Worm (Caenorhabditis elegans) whole organism, young adult: Measurements from ENCODE around the gene ech-5.
A peak's percentile ranks its signal among the peaks of the same experiment; 100 is the strongest.

Experiments
- B0019.2 ChIP-seq: fragments of 200-800 bp; sonication (Bioruptor generic); conservative IDR thresholded peaks from 2 replicates; pipeline ENCODE4 v1.3.6; 2022; ENCODE audit warnings: missing genetic modification reagents, missing genetic modification characterization, missing compliant biosample characterization
- B0035.1 ChIP-seq: sonication (generic microtip); optimal IDR thresholded peaks from 2 replicates; lab custom pipeline; 2016; ENCODE audit warnings: missing genetic modification characterization, mild to moderate bottlenecking, missing compliant biosample characterization, missing genotype, missing genetic modification reagents
- F57A8.1 ChIP-seq: fragments of 200-800 bp; sonication (Bioruptor generic); optimal IDR thresholded peaks from 2 replicates; lab custom pipeline; 2018; ENCODE audit warnings: mild to moderate bottlenecking, missing genetic modification characterization, moderate library complexity, missing compliant biosample characterization
- T07F8.4 ChIP-seq: sonication (generic microtip); optimal IDR thresholded peaks from 2 replicates; lab custom pipeline; 2016; ENCODE audit warnings: mild to moderate bottlenecking, missing genetic modification characterization, moderate library complexity, missing compliant biosample characterization
- T26A5.8 ChIP-seq: sonication (generic microtip); optimal IDR thresholded peaks from 2 replicates; lab custom pipeline; 2016; ENCODE audit warnings: missing genetic modification characterization, missing compliant biosample characterization
- Y56A3A.18 ChIP-seq: fragments of 200-800 bp; sonication (Bioruptor generic); IDR thresholded peaks from 2 replicates; pipeline ENCODE4 v1.3.6; 2022; ENCODE audit warnings: missing genetic modification reagents, missing genetic modification characterization, missing compliant biosample characterization
- ZK185.1 ChIP-seq: sonication (generic microtip); optimal IDR thresholded peaks from 2 replicates; lab custom pipeline; 2016; ENCODE audit warnings: mild to moderate bottlenecking, missing genetic modification characterization, missing compliant biosample characterization; ENCODE audit not compliant: poor library complexity, severe bottlenecking
- atf-7 ChIP-seq: sonication (generic microtip); optimal IDR thresholded peaks from 2 replicates; lab custom pipeline; 2017; ENCODE audit warnings: mild to moderate bottlenecking, missing genetic modification characterization, missing compliant biosample characterization
- attf-5 ChIP-seq: fragments of 200-800 bp; sonication (Bioruptor generic); optimal IDR thresholded peaks from 2 replicates; lab custom pipeline; 2018; ENCODE audit warnings: mild to moderate bottlenecking, missing genetic modification characterization, missing compliant biosample characterization
- bed-2 ChIP-seq: fragments of 200-800 bp; sonication (Bioruptor generic); IDR thresholded peaks from 2 replicates; pipeline ENCODE4 v1.3.6; 2022; ENCODE audit warnings: missing genetic modification reagents, missing genetic modification characterization, missing compliant biosample characterization
- ceh-100 ChIP-seq: fragments of 200-800 bp; sonication (Bioruptor generic); IDR thresholded peaks from 2 replicates; pipeline ENCODE4 v1.3.6; 2022; ENCODE audit warnings: missing genetic modification reagents, missing genetic modification characterization, missing compliant biosample characterization
- ceh-58 ChIP-seq: fragments of 200-800 bp; sonication (Bioruptor generic); IDR thresholded peaks from 2 replicates; pipeline ENCODE4 v1.3.6; 2022; ENCODE audit warnings: missing genetic modification characterization, missing compliant biosample characterization
- ceh-91 ChIP-seq: fragments of 200-800 bp; sonication (Bioruptor generic); IDR thresholded peaks from 2 replicates; pipeline ENCODE4 v1.3.6; 2022; ENCODE audit warnings: missing genetic modification reagents, missing genetic modification characterization, missing compliant biosample characterization
- chd-7 ChIP-seq: sonication (generic microtip); optimal IDR thresholded peaks from 2 replicates; lab custom pipeline; 2016; ENCODE audit warnings: mild to moderate bottlenecking, missing genetic modification characterization, moderate library complexity, missing compliant biosample characterization
- dpff-1 ChIP-seq: sonication (generic microtip); optimal IDR thresholded peaks from 2 replicates; lab custom pipeline; 2017; ENCODE audit warnings: mild to moderate bottlenecking, missing genetic modification characterization, missing compliant biosample characterization
- dpl-1 ChIP-seq: fragments of 150-350 bp; optimal IDR thresholded peaks from 2 replicates; lab custom pipeline; 2014; ENCODE audit warnings: missing biosample characterization, missing genetic modification reagents, missing genetic modification characterization
- ets-4 ChIP-seq: fragments of 200-800 bp; sonication (Bioruptor generic); optimal IDR thresholded peaks from 2 replicates; lab custom pipeline; 2018; ENCODE audit warnings: mild to moderate bottlenecking, missing genetic modification characterization, missing compliant biosample characterization
- fkh-3 ChIP-seq: sonication (generic microtip); optimal IDR thresholded peaks from 2 replicates; lab custom pipeline; 2016; ENCODE audit warnings: mild to moderate bottlenecking, missing genetic modification characterization, missing compliant biosample characterization
- him-1 ChIP-seq: sonication (generic microtip); optimal IDR thresholded peaks from 2 replicates; lab custom pipeline; 2016; ENCODE audit warnings: missing genotype, missing genetic modification reagents, missing genetic modification characterization, missing compliant biosample characterization
- hlh-26 ChIP-seq: fragments of 200-800 bp; sonication (Bioruptor generic); conservative IDR thresholded peaks from 2 replicates; pipeline ENCODE4 v1.3.6; 2022; ENCODE audit warnings: missing genetic modification reagents, missing genetic modification characterization, missing compliant biosample characterization
- hmg-1.2 ChIP-seq: fragments of 200-800 bp; sonication (Bioruptor generic); IDR thresholded peaks from 2 replicates; pipeline ENCODE4 v1.3.6; 2022; ENCODE audit warnings: missing genetic modification reagents, missing genetic modification characterization, missing compliant biosample characterization
- hrde-1 ChIP-seq: sonication (generic microtip); optimal IDR thresholded peaks from 2 replicates; lab custom pipeline; 2016; ENCODE audit warnings: missing genetic modification characterization, mild to moderate bottlenecking, missing compliant biosample characterization, moderate library complexity, missing genotype, missing genetic modification reagents, borderline replicate concordance
- let-607 ChIP-seq, 2 experiments: fragments of 200-800 bp in 1 of 2; sonication (Bioruptor generic) in 1 of 2; sonication (generic microtip) in 1 of 2; optimal IDR thresholded peaks; 2 replicates each; lab custom pipeline; 2016 to 2018; ENCODE audit warnings: mild to moderate bottlenecking in 2 of 2, missing compliant biosample characterization in 2 of 2, missing genetic modification characterization in 2 of 2, moderate library complexity in 2 of 2, missing genotype in 1 of 2
- lin-26 ChIP-seq: fragments of 200-800 bp; sonication (Bioruptor generic); IDR thresholded peaks from 2 replicates; pipeline ENCODE4 v1.3.6; 2022; ENCODE audit warnings: missing genetic modification reagents, missing genetic modification characterization, missing compliant biosample characterization
- lin-54 ChIP-seq: fragments of 200-800 bp; sonication (Bioruptor generic); optimal IDR thresholded peaks from 2 replicates; lab custom pipeline; 2018; ENCODE audit warnings: mild to moderate bottlenecking, missing genetic modification characterization, missing compliant biosample characterization
- mel-28 ChIP-seq: sonication (generic microtip); optimal IDR thresholded peaks from 2 replicates; lab custom pipeline; 2016; ENCODE audit warnings: borderline replicate concordance, mild to moderate bottlenecking, missing genetic modification characterization, missing compliant biosample characterization
- mes-4 ChIP-seq: sonication (generic microtip); optimal IDR thresholded peaks from 2 replicates; lab custom pipeline; 2016; ENCODE audit warnings: missing genotype, missing genetic modification characterization, missing compliant biosample characterization
- nfya-2 ChIP-seq: fragments of 200-800 bp; sonication (Bioruptor generic); IDR thresholded peaks from 2 replicates; pipeline ENCODE4 v1.3.6; 2022; ENCODE audit warnings: missing genetic modification reagents, missing genetic modification characterization, missing compliant biosample characterization
- nfyb-1 ChIP-seq: fragments of 200-800 bp; sonication (Bioruptor generic); IDR thresholded peaks from 2 replicates; pipeline ENCODE4 v1.3.6; 2022; ENCODE audit warnings: missing genetic modification reagents, missing genetic modification characterization, missing compliant biosample characterization
- nhr-120 ChIP-seq: fragments of 200-800 bp; sonication (Bioruptor generic); IDR thresholded peaks from 2 replicates; pipeline ENCODE4 v1.3.6; 2022; ENCODE audit warnings: missing genetic modification characterization, missing compliant biosample characterization
- nhr-27 ChIP-seq: fragments of 200-800 bp; sonication (Bioruptor generic); optimal IDR thresholded peaks from 2 replicates; lab custom pipeline; 2018; ENCODE audit warnings: mild to moderate bottlenecking, missing genetic modification characterization, moderate library complexity, missing compliant biosample characterization
- nhr-80 ChIP-seq: sonication (generic microtip); optimal IDR thresholded peaks from 2 replicates; lab custom pipeline; 2016; ENCODE audit warnings: missing genetic modification characterization, missing compliant biosample characterization
- nhr-90 ChIP-seq: sonication (generic microtip); optimal IDR thresholded peaks from 2 replicates; lab custom pipeline; 2016; ENCODE audit warnings: missing genotype, mild to moderate bottlenecking, missing genetic modification characterization, missing compliant biosample characterization
- pbrm-1 ChIP-seq: fragments of 200-800 bp; sonication (Bioruptor generic); IDR thresholded peaks from 2 replicates; pipeline ENCODE4 v1.3.6; 2022; ENCODE audit warnings: missing genetic modification reagents, missing genetic modification characterization, missing compliant biosample characterization
- rcor-1 ChIP-seq: fragments of 200-800 bp; sonication (Bioruptor generic); IDR thresholded peaks from 2 replicates; pipeline ENCODE4 v1.3.6; 2022; ENCODE audit warnings: missing genetic modification reagents, missing genetic modification characterization, missing compliant biosample characterization
- repo-1 ChIP-seq: sonication (generic microtip); optimal IDR thresholded peaks from 2 replicates; lab custom pipeline; 2017; ENCODE audit warnings: mild to moderate bottlenecking, missing genetic modification characterization, missing compliant biosample characterization
- rpc-1 ChIP-seq, 2 experiments: fragments of 150-350 bp in 1 of 2; sonication (generic microtip) in 1 of 2; optimal IDR thresholded peaks; 2 replicates each; lab custom pipeline; 2014 to 2018; ENCODE audit warnings: missing biosample characterization in 1 of 2, missing genetic modification characterization in 1 of 2, missing genetic modification reagents in 1 of 2, missing genotype in 1 of 2
- sdz-38 ChIP-seq: sonication (generic microtip); optimal IDR thresholded peaks from 2 replicates; lab custom pipeline; 2016; ENCODE audit warnings: missing genotype, missing genetic modification characterization, missing compliant biosample characterization
- sea-2 ChIP-seq: fragments of 200-800 bp; sonication (Bioruptor generic); IDR thresholded peaks from 2 replicates; pipeline ENCODE4 v1.3.6; 2022; ENCODE audit warnings: missing genetic modification characterization, missing compliant biosample characterization
- snpc-1.3 ChIP-seq: sonication (generic microtip); optimal IDR thresholded peaks from 2 replicates; lab custom pipeline; 2017; ENCODE audit warnings: missing genetic modification characterization, mild to moderate bottlenecking, missing compliant biosample characterization, antibody characterized with exemption, moderate library complexity, missing genotype, missing genetic modification reagents; ENCODE audit not compliant: insufficient read depth
- somi-1 ChIP-seq: fragments of 200-800 bp; sonication (Bioruptor generic); optimal IDR thresholded peaks from 2 replicates; lab custom pipeline; 2018; ENCODE audit warnings: mild to moderate bottlenecking, missing genetic modification characterization, missing compliant biosample characterization
- sptf-2 ChIP-seq: fragments of 200-800 bp; sonication (Bioruptor generic); optimal IDR thresholded peaks from 2 replicates; lab custom pipeline; 2018; ENCODE audit warnings: mild to moderate bottlenecking, missing genetic modification characterization, missing compliant biosample characterization
- tbx-9 ChIP-seq: sonication (generic microtip); optimal IDR thresholded peaks from 2 replicates; lab custom pipeline; 2016; ENCODE audit warnings: borderline replicate concordance, missing genetic modification characterization, inconsistent platforms, missing compliant biosample characterization
- unc-130 ChIP-seq: sonication (generic microtip); optimal IDR thresholded peaks from 2 replicates; lab custom pipeline; 2016; ENCODE audit warnings: missing genetic modification reagents, missing genetic modification characterization, missing compliant biosample characterization
- zfh-2 ChIP-seq: fragments of 200-800 bp; sonication (Bioruptor generic); conservative IDR thresholded peaks from 2 replicates; pipeline ENCODE4 v1.3.6; 2022; ENCODE audit warnings: missing genetic modification reagents, missing genetic modification characterization, missing compliant biosample characterization
- zim-3 ChIP-seq: sonication (generic microtip); optimal IDR thresholded peaks from 2 replicates; lab custom pipeline; 2017; ENCODE audit warnings: mild to moderate bottlenecking, missing genetic modification characterization, moderate library complexity, missing compliant biosample characterization
- ztf-18 ChIP-seq: sonication (generic microtip); optimal IDR thresholded peaks from 2 replicates; lab custom pipeline; 2016; ENCODE audit warnings: missing genotype, mild to moderate bottlenecking, missing genetic modification characterization, missing compliant biosample characterization
- ztf-3 ChIP-seq: fragments of 200-800 bp; sonication (Bioruptor generic); optimal IDR thresholded peaks from 2 replicates; lab custom pipeline; 2018; ENCODE audit warnings: mild to moderate bottlenecking, missing genetic modification characterization, missing compliant biosample characterization
- ztf-6 ChIP-seq: fragments of 200-800 bp; sonication (Bioruptor generic); IDR thresholded peaks from 2 replicates; pipeline ENCODE4 v1.3.6; 2022; ENCODE audit warnings: missing genetic modification reagents, missing genetic modification characterization, missing compliant biosample characterization

Gene ech-5

ce11 chrIV:842630-843029, 45.8 kb downstream of the ech-5 start (continued):
- no peak for TF ChIP-seq mel-28 (tag; lab: Kevin White, UChicago)
- peak; percentile 4 for TF ChIP-seq attf-5 (GFP tag; lab: Kevin White, UChicago)
- peak; percentile 28 for TF ChIP-seq lin-54
- peak; percentile 32; the same call in 1 of the 2 replicates for TF ChIP-seq Y56A3A.18 (GFP tag; lab: Robert Waterston, UW)
- no peak for TF ChIP-seq let-607 (tag; optimal IDR thresholded peaks at IDR 0.05; lab: Kevin White, UChicago)
- TF ChIP-seq bed-2 (GFP tag; lab: Robert Waterston, UW): no peak
- TF ChIP-seq sea-2 (GFP tag; lab: Robert Waterston, UW): no peak
- no peak for TF ChIP-seq snpc-1.3
- no peak for TF ChIP-seq T07F8.4 (tag; lab: Kevin White, UChicago)
- no peak for TF ChIP-seq chd-7 (tag; lab: Kevin White, UChicago)
- TF ChIP-seq sdz-38 (tag; lab: Kevin White, UChicago): no peak
- no peak for TF ChIP-seq fkh-3 (tag; lab: Kevin White, UChicago)
- 0 out of 2 replicates have a peak, but pooled peaks have one; percentile 32 for TF ChIP-seq pbrm-1 (GFP tag; lab: Robert Waterston, UW)
- no peak for TF ChIP-seq mes-4 (tag; lab: Kevin White, UChicago)
- no peak for TF ChIP-seq nfya-2 (GFP tag; lab: Robert Waterston, UW)
- no peak for TF ChIP-seq ceh-100 (GFP tag; lab: Robert Waterston, UW)
- TF ChIP-seq ets-4 (GFP tag; lab: Kevin White, UChicago): no peak
- no peak for TF ChIP-seq somi-1
- TF ChIP-seq rcor-1 (GFP tag; lab: Robert Waterston, UW): no peak
- no peak for TF ChIP-seq ceh-58 (GFP tag; lab: Robert Waterston, UW)
- no peak for TF ChIP-seq nhr-120
- no peak for TF ChIP-seq atf-7 (tag; lab: Kevin White, UChicago)
- no peak for TF ChIP-seq repo-1
- no peak for TF ChIP-seq B0019.2 (GFP tag; lab: Robert Waterston, UW)
- TF ChIP-seq tbx-9 (tag; lab: Kevin White, UChicago): no peak
- peak; percentile 30 for TF ChIP-seq ztf-18 (tag; lab: Kevin White, UChicago)
- peak; percentile 4 for TF ChIP-seq nhr-80 (tag; lab: Kevin White, UChicago)
- no peak for TF ChIP-seq sptf-2 (GFP tag; lab: Kevin White, UChicago)
- no peak for TF ChIP-seq ceh-91
- no peak for TF ChIP-seq ztf-6 (GFP tag; lab: Robert Waterston, UW)
- TF ChIP-seq dpff-1 (tag; lab: Kevin White, UChicago): no peak
- TF ChIP-seq F57A8.1 (GFP tag; lab: Kevin White, UChicago): no peak
- TF ChIP-seq T26A5.8: no peak
- peak; percentile 59 for TF ChIP-seq rpc-1 (optimal IDR thresholded peaks at IDR 0.05; lab: Kevin White, UChicago)
- peak; percentile 83 for TF ChIP-seq rpc-1 (tag; optimal IDR thresholded peaks at IDR 0.05; lab: Kevin White, UChicago)
- TF ChIP-seq zfh-2 (GFP tag; lab: Robert Waterston, UW): no peak
- TF ChIP-seq hlh-26 (GFP tag; lab: Robert Waterston, UW): no peak
- TF ChIP-seq lin-26 (GFP tag; lab: Robert Waterston, UW): peak; percentile 82
- TF ChIP-seq hmg-1.2 (GFP tag; lab: Robert Waterston, UW): peak; percentile 56
- TF ChIP-seq nfyb-1 (GFP tag; lab: Robert Waterston, UW): no peak
- TF ChIP-seq zim-3 (tag; lab: Kevin White, UChicago): no peak
- peak; percentile 67 for TF ChIP-seq him-1 (tag; lab: Kevin White, UChicago)
- TF ChIP-seq hrde-1 (tag; lab: Kevin White, UChicago): no peak
- peak; percentile 28 for TF ChIP-seq unc-130 (GFP tag; lab: Kevin White, UChicago)
- no peak for TF ChIP-seq B0035.1 (tag; lab: Kevin White, UChicago)
- peak; percentile 52 for TF ChIP-seq nhr-90 (tag; lab: Kevin White, UChicago)
- TF ChIP-seq ztf-3 (GFP tag; lab: Kevin White, UChicago): no peak
- no peak for TF ChIP-seq ZK185.1 (tag; lab: Kevin White, UChicago)
- peak; percentile 38 for TF ChIP-seq dpl-1 (GFP tag; lab: Kevin White, UChicago)
- no peak for TF ChIP-seq nhr-27 (tag; lab: Kevin White, UChicago)
